Worm (Caenorhabditis elegans) whole organism, L4 larva: ENCODE data around the gene Y38C1AA.7.

Experiments used
- F49E8.2 ChIP-seq: sonication (generic microtip); optimal IDR thresholded peaks from 2 replicates; lab custom pipeline; 2016; ENCODE audit warnings: missing compliant biosample characterization, mild to moderate bottlenecking, missing genetic modification characterization, borderline replicate concordance
- R02D3.7 ChIP-seq: fragments of 150-350 bp; sonication (generic microtip); optimal IDR thresholded peaks from 3 replicates; lab custom pipeline; 2014; ENCODE audit warnings: missing biosample characterization, missing genetic modification characterization
- Y105C5A.15 ChIP-seq: fragments of 200-800 bp; sonication (Bioruptor generic); IDR thresholded peaks from 2 replicates; pipeline ENCODE4 v1.3.6; 2022; ENCODE audit warnings: missing genetic modification characterization, missing compliant biosample characterization
- Y5F2A.4 ChIP-seq: fragments of 200-800 bp; sonication (Bioruptor generic); optimal IDR thresholded peaks from 2 replicates; lab custom pipeline; 2018; ENCODE audit warnings: mild to moderate bottlenecking, missing genetic modification characterization, missing compliant biosample characterization
- ZK337.2 ChIP-seq: fragments of 200-800 bp; sonication (Bioruptor generic); IDR thresholded peaks from 2 replicates; pipeline ENCODE4 v1.3.6; 2022; ENCODE audit warnings: missing genetic modification reagents, missing genetic modification characterization, missing compliant biosample characterization
- aha-1 ChIP-seq: fragments of 150-350 bp; peaks from one replicate; lab custom pipeline; 2014; ENCODE audit warnings: missing biosample characterization, missing genetic modification characterization
- ceh-44 ChIP-seq: fragments of 200-800 bp; sonication (Bioruptor generic); IDR thresholded peaks from 2 replicates; pipeline ENCODE4 v1.3.6; 2022; ENCODE audit warnings: missing genetic modification reagents, missing genetic modification characterization, missing compliant biosample characterization
- cey-2 ChIP-seq: sonication (generic microtip); optimal IDR thresholded peaks from 3 replicates; lab custom pipeline; 2017; ENCODE audit warnings: missing genetic modification characterization, mild to moderate bottlenecking, missing compliant biosample characterization, antibody characterized with exemption, borderline replicate concordance; ENCODE audit not compliant: insufficient read depth
- ctbp-1 ChIP-seq: fragments of 200-800 bp; sonication (Bioruptor generic); IDR thresholded peaks from 2 replicates; pipeline ENCODE4 v1.3.6; 2022; ENCODE audit warnings: missing genetic modification reagents, missing genetic modification characterization, missing compliant biosample characterization
- daf-12 ChIP-seq: fragments of 150-350 bp; optimal IDR thresholded peaks from 2 replicates; lab custom pipeline; 2014; ENCODE audit warnings: missing biosample characterization, missing genetic modification reagents, missing genetic modification characterization
- daf-16 ChIP-seq, 3 experiments: sonication (generic microtip); optimal IDR thresholded peaks; 2 replicates each; lab custom pipeline; 2016 to 2017; ENCODE audit warnings: missing genetic modification characterization in 3 of 3, missing genetic modification reagents in 3 of 3, mild to moderate bottlenecking in 2 of 3, missing compliant biosample characterization in 2 of 3, missing biosample characterization in 1 of 3, moderate library complexity in 1 of 3
- daf-8 ChIP-seq: fragments of 200-800 bp; sonication (Bioruptor generic); IDR thresholded peaks from 2 replicates; pipeline ENCODE4 v1.3.6; 2022; ENCODE audit warnings: missing genetic modification characterization, missing compliant biosample characterization
- dmd-6 ChIP-seq: fragments of 200-800 bp; sonication (Bioruptor generic); IDR thresholded peaks from 2 replicates; pipeline ENCODE4 v1.3.6; 2022; ENCODE audit warnings: missing genetic modification reagents, missing genetic modification characterization, missing compliant biosample characterization
- dmd-9 ChIP-seq: fragments of 200-800 bp; sonication (Bioruptor generic); IDR thresholded peaks from 2 replicates; pipeline ENCODE4 v1.3.6; 2022; ENCODE audit warnings: missing genetic modification reagents, missing genetic modification characterization, missing compliant biosample characterization
- dpl-1 ChIP-seq: fragments of 150-350 bp; optimal IDR thresholded peaks from 2 replicates; lab custom pipeline; 2014; ENCODE audit warnings: missing biosample characterization, missing genetic modification reagents, missing genetic modification characterization
- duxl-1 ChIP-seq: sonication (generic microtip); optimal IDR thresholded peaks from 2 replicates; lab custom pipeline; 2016; ENCODE audit warnings: mild to moderate bottlenecking, missing genetic modification characterization, moderate library complexity, missing compliant biosample characterization; ENCODE audit not compliant: poor library complexity
- dve-1 ChIP-seq: sonication (generic microtip); optimal IDR thresholded peaks from 2 replicates; lab custom pipeline; 2017; ENCODE audit warnings: antibody characterized with exemption, mild to moderate bottlenecking, missing genetic modification characterization, missing compliant biosample characterization; ENCODE audit not compliant: insufficient read depth
- egl-27 ChIP-seq: sonication (generic microtip); optimal IDR thresholded peaks from 3 replicates; lab custom pipeline; 2017; ENCODE audit warnings: missing biosample characterization, missing genetic modification reagents, missing genetic modification characterization
- egl-43 ChIP-seq: fragments of 200-800 bp; sonication (Bioruptor generic); IDR thresholded peaks from 2 replicates; pipeline ENCODE4 v1.3.6; 2022; ENCODE audit warnings: missing genetic modification reagents, missing genetic modification characterization, missing compliant biosample characterization
- fkh-10 ChIP-seq: fragments of 150-350 bp; optimal IDR thresholded peaks from 2 replicates; lab custom pipeline; 2014; ENCODE audit warnings: missing biosample characterization, missing genetic modification reagents, missing genetic modification characterization
- fos-1 ChIP-seq: fragments of 150-350 bp; optimal IDR thresholded peaks from 2 replicates; lab custom pipeline; 2014; ENCODE audit warnings: missing biosample characterization, missing genetic modification characterization
- hlh-11 ChIP-seq: fragments of 200-800 bp; sonication (Bioruptor generic); optimal IDR thresholded peaks from 2 replicates; lab custom pipeline; 2018; ENCODE audit warnings: mild to moderate bottlenecking, missing genetic modification characterization, missing compliant biosample characterization
- hlh-30 ChIP-seq: sonication (generic microtip); optimal IDR thresholded peaks from 2 replicates; lab custom pipeline; 2017; ENCODE audit warnings: antibody characterized with exemption, mild to moderate bottlenecking, missing genetic modification characterization, missing compliant biosample characterization; ENCODE audit not compliant: insufficient read depth
- lin-1 ChIP-seq: fragments of 200-800 bp; sonication (Bioruptor generic); IDR thresholded peaks from 2 replicates; pipeline ENCODE4 v1.3.6; 2022; ENCODE audit warnings: missing genetic modification reagents, missing genetic modification characterization, missing compliant biosample characterization
- mes-2 ChIP-seq: sonication (generic microtip); optimal IDR thresholded peaks from 2 replicates; lab custom pipeline; 2016; ENCODE audit warnings: missing genotype, mild to moderate bottlenecking, missing genetic modification characterization, missing compliant biosample characterization; ENCODE audit not compliant: poor library complexity, severe bottlenecking
- mxl-2 ChIP-seq: fragments of 200-800 bp; sonication (Bioruptor generic); conservative IDR thresholded peaks from 2 replicates; pipeline ENCODE4 v1.3.6; 2022; ENCODE audit warnings: missing genetic modification reagents, missing genetic modification characterization, missing compliant biosample characterization
- nhr-10 ChIP-seq: fragments of 150-350 bp; optimal IDR thresholded peaks from 2 replicates; lab custom pipeline; 2014; ENCODE audit warnings: missing biosample characterization, missing genetic modification characterization
- nhr-102 ChIP-seq: sonication (generic microtip); optimal IDR thresholded peaks from 2 replicates; lab custom pipeline; 2016; ENCODE audit warnings: mild to moderate bottlenecking, missing genetic modification characterization, moderate library complexity, missing compliant biosample characterization
- nhr-28 ChIP-seq: fragments of 150-350 bp; optimal IDR thresholded peaks from 2 replicates; lab custom pipeline; 2014; ENCODE audit warnings: missing biosample characterization, missing genetic modification characterization
- nhr-41 ChIP-seq: fragments of 200-800 bp; sonication (Bioruptor generic); IDR thresholded peaks from 2 replicates; pipeline ENCODE4 v1.3.6; 2022; ENCODE audit warnings: missing genetic modification reagents, missing genetic modification characterization, missing compliant biosample characterization
- nhr-6 ChIP-seq: fragments of 150-350 bp; optimal IDR thresholded peaks from 2 replicates; lab custom pipeline; 2014; ENCODE audit warnings: missing biosample characterization, missing genetic modification characterization
- nhr-77 ChIP-seq: fragments of 150-350 bp; optimal IDR thresholded peaks from 2 replicates; lab custom pipeline; 2014; ENCODE audit warnings: missing biosample characterization, missing genetic modification characterization
- pha-4 ChIP-seq, 2 experiments: fragments of 150-350 bp in 1 of 2; fragments of 200-800 bp in 1 of 2; sonication (Bioruptor generic) in 1 of 2; IDR thresholded peaks in 1 of 2; optimal IDR thresholded peaks in 1 of 2; 2 replicates each; pipeline versions ENCODE4 v1.3.6 to Lab custom; 2014 to 2022; ENCODE audit warnings: missing genetic modification characterization in 2 of 2, missing genetic modification reagents in 2 of 2, missing biosample characterization in 1 of 2, missing compliant biosample characterization in 1 of 2
- php-3 ChIP-seq: fragments of 200-800 bp; sonication (Bioruptor generic); IDR thresholded peaks from 2 replicates; pipeline ENCODE4 v1.3.6; 2022; ENCODE audit warnings: missing genetic modification reagents, missing genetic modification characterization, missing compliant biosample characterization
- pqm-1 ChIP-seq: sonication (generic microtip); optimal IDR thresholded peaks from 2 replicates; lab custom pipeline; 2017; ENCODE audit warnings: missing biosample characterization, missing genetic modification characterization
- skn-1 ChIP-seq: fragments of 150-350 bp; optimal IDR thresholded peaks from 2 replicates; lab custom pipeline; 2014; ENCODE audit warnings: missing biosample characterization, missing genetic modification characterization
- tag-97 ChIP-seq: fragments of 200-800 bp; sonication (Bioruptor generic); IDR thresholded peaks from 2 replicates; pipeline ENCODE4 v1.3.6; 2022; ENCODE audit warnings: missing genetic modification characterization, missing compliant biosample characterization
- tra-1 ChIP-seq: fragments of 200-800 bp; sonication (Bioruptor generic); IDR thresholded peaks from 2 replicates; pipeline ENCODE4 v1.3.6; 2022; ENCODE audit warnings: missing genetic modification reagents, missing genetic modification characterization, missing compliant biosample characterization
- unc-130 ChIP-seq: sonication (generic microtip); optimal IDR thresholded peaks from 2 replicates; lab custom pipeline; 2016; ENCODE audit warnings: missing genetic modification reagents, missing genetic modification characterization, missing compliant biosample characterization
- unc-62 ChIP-seq, 3 experiments: fragments of 150-350 bp in 1 of 3; sonication (generic microtip); optimal IDR thresholded peaks in 2 of 3; peaks in 1 of 3; 1 replicate in 1 of 3; 2 replicates in 2 of 3; lab custom pipeline; 2014 to 2017; ENCODE audit warnings: missing biosample characterization in 3 of 3, missing genetic modification characterization in 3 of 3, missing genetic modification reagents in 3 of 3, missing genotype in 1 of 3
- zag-1 ChIP-seq: fragments of 150-350 bp; optimal IDR thresholded peaks from 2 replicates; lab custom pipeline; 2014; ENCODE audit warnings: missing biosample characterization, missing genetic modification characterization
- zfp-3 ChIP-seq: fragments of 200-800 bp; sonication (Bioruptor generic); conservative IDR thresholded peaks from 2 replicates; pipeline ENCODE4 v1.3.6; 2022; ENCODE audit warnings: missing genetic modification reagents, missing genetic modification characterization, missing compliant biosample characterization
- zip-2 ChIP-seq: fragments of 150-350 bp; optimal IDR thresholded peaks from 2 replicates; lab custom pipeline; 2014; ENCODE audit warnings: missing biosample characterization, missing genetic modification characterization
- ztf-7 ChIP-seq: fragments of 150-350 bp; optimal IDR thresholded peaks from 2 replicates; lab custom pipeline; 2014; ENCODE audit warnings: missing biosample characterization, missing genetic modification characterization

Gene Y38C1AA.7

ce11 chrIV:187336-187735 lies 28.6 kb downstream of the Y38C1AA.7 start:
- TF ChIP-seq php-3 (GFP tag; lab: Robert Waterston, UW) (peak; percentile 52), daf-12 (tag; lab: Kevin White, UChicago) (no peak), pqm-1 (tag; lab: Kevin White, UChicago) (peak; percentile 8), fos-1 (tag; lab: Kevin White, UChicago) (no peak), zag-1 (tag; lab: Kevin White, UChicago) (no peak), skn-1 (no peak), aha-1 (tag; lab: Kevin White, UChicago) (peak; percentile 10), dve-1 (tag; lab: Kevin White, UChicago) (peak; percentile 3), unc-130 (GFP tag; lab: Kevin White, UChicago) (no peak), egl-27 (tag; lab: Kevin White, UChicago) (no peak), fkh-10 (no peak), nhr-6 (tag; lab: Kevin White, UChicago) (no peak), nhr-10 (tag; lab: Kevin White, UChicago) (no peak), daf-16 (GFP tag; optimal IDR thresholded peaks at IDR 0.05; lab: Kevin White, UChicago) (no peak), daf-16 (tag; optimal IDR thresholded peaks at IDR 0.05; lab: Kevin White, UChicago) (peak; percentile 23), dmd-6 (GFP tag; lab: Robert Waterston, UW) (peak; percentile 67; the same call in 1 of the 2 replicates), egl-43 (GFP tag; lab: Robert Waterston, UW) (no peak), unc-62 (GFP tag; optimal IDR thresholded peaks at IDR 0.05 in 1 of 2; lab: Kevin White, UChicago) (peak in 1 of 2 experiments; percentile 25), unc-62 (tag; optimal IDR thresholded peaks at IDR 0.05; lab: Kevin White, UChicago) (no peak), hlh-11 (tag; lab: Kevin White, UChicago) (peak; percentile 57), nhr-41 (0 out of 2 replicates have a peak, but pooled peaks have one; percentile 43), zip-2 (tag; lab: Kevin White, UChicago) (no peak), R02D3.7 (tag; lab: Kevin White, UChicago) (no peak), dpl-1 (GFP tag; lab: Kevin White, UChicago) (no peak), mxl-2 (GFP tag; lab: Robert Waterston, UW) (no peak)

ce11 chrIV:189087-189486 lies 30.3 kb downstream of the Y38C1AA.7 start:
- TF ChIP-seq nhr-6 (tag; lab: Kevin White, UChicago) (no peak), cey-2 (no peak), nhr-77 (tag; lab: Kevin White, UChicago) (no peak), lin-1 (GFP tag; lab: Robert Waterston, UW) (no peak), dmd-6 (GFP tag; lab: Robert Waterston, UW) (peak; percentile 69), ceh-44 (no peak), nhr-41 (no peak), Y105C5A.15 (no peak)

- 0 out of 2 replicates have a peak, but pooled peaks have one; percentile 18 for TF ChIP-seq ctbp-1 (GFP tag; lab: Robert Waterston, UW)
- TF ChIP-seq Y5F2A.4, result no peak
- TF ChIP-seq unc-130 (GFP tag; lab: Kevin White, UChicago), result peak; percentile 90
- TF ChIP-seq fkh-10, result peak; percentile 53
- peak; percentile 69 for TF ChIP-seq nhr-77 (tag; lab: Kevin White, UChicago)
- peak; percentile 23 for TF ChIP-seq ztf-7 (tag; lab: Kevin White, UChicago)
- peak; percentile 84 for TF ChIP-seq dmd-6 (GFP tag; lab: Robert Waterston, UW)
- peak; percentile 27 for TF ChIP-seq nhr-28 (tag; lab: Kevin White, UChicago)
- TF ChIP-seq F49E8.2 (tag; lab: Kevin White, UChicago), result peak; percentile 56
- peak; percentile 37 for TF ChIP-seq hlh-30 (tag; lab: Kevin White, UChicago)
- peak; percentile 67; the same call in 1 of the 2 replicates for TF ChIP-seq zfp-3 (GFP tag; lab: Robert Waterston, UW)
- TF ChIP-seq nhr-102 (tag; lab: Kevin White, UChicago), result peak; percentile 57
- TF ChIP-seq zip-2 (tag; lab: Kevin White, UChicago), result no peak
- peak; percentile 56 for TF ChIP-seq duxl-1
- TF ChIP-seq tag-97 (GFP tag; lab: Robert Waterston, UW), result no peak
- TF ChIP-seq ZK337.2 (GFP tag; lab: Robert Waterston, UW), result peak; percentile 95
- TF ChIP-seq mes-2 (tag; lab: Kevin White, UChicago), result peak; percentile 99
- TF ChIP-seq tra-1 (GFP tag; lab: Robert Waterston, UW), result 0 out of 2 replicates have a peak, but pooled peaks have one; percentile 47
- peak; percentile 91 for TF ChIP-seq dmd-9 (GFP tag; lab: Robert Waterston, UW)
- peak; percentile 72 for TF ChIP-seq nhr-6 (tag; lab: Kevin White, UChicago)
- peak; percentile 75 for TF ChIP-seq dpl-1 (GFP tag; lab: Kevin White, UChicago)
- peak; percentile 30; the same call in 1 of the 2 replicates for TF ChIP-seq pha-4 (GFP tag; IDR thresholded peaks at IDR 0.05; lab: Robert Waterston, UW)
- TF ChIP-seq pha-4 (tag; optimal IDR thresholded peaks at IDR 0.05; lab: Kevin White, UChicago), result no peak
- TF ChIP-seq daf-8 (GFP tag; lab: Robert Waterston, UW), result no peak
- peak; percentile 58; the same call in 1 of the 2 replicates for TF ChIP-seq ceh-44
These were observed 33.3 kb downstream of the Y38C1AA.7 start, which contains the start of gene Y38C1AA.12 for ce11 chrIV:192046-192445. Gene Y38C1AA.12, plus strand, starts transcription at chrIV:192256.
